Worm (Caenorhabditis elegans): ENCODE results near the gene nhr-103.

ce11 chrV:2264925-2265324, 39.7 kb downstream of the nhr-103 start:
- TF ChIP-seq egl-27 (tag; optimal IDR thresholded peaks at IDR 0.05) (no peak), jun-1 (tag; optimal IDR thresholded peaks at IDR 0.05) (no peak), mab-9 (GFP tag; IDR thresholded peaks at IDR 0.05) (no peak), unc-130 (tag; optimal IDR thresholded peaks at IDR 0.05) (no peak), nhr-12 (tag; optimal IDR thresholded peaks at IDR 0.05) (no peak), aha-1 (tag; optimal IDR thresholded peaks at IDR 0.05) (no peak), aly-2 (tag; optimal IDR thresholded peaks at IDR 0.05) (no peak), snpc-4 (tag; optimal IDR thresholded peaks at IDR 0.05) (no peak), nhr-84 (tag; optimal IDR thresholded peaks at IDR 0.05) (no peak), pqm-1 (tag; optimal IDR thresholded peaks at IDR 0.05) (no peak), skn-1 (tag; optimal IDR thresholded peaks at IDR 0.05) (no peak), lsy-2 (tag; optimal IDR thresholded peaks at IDR 0.05) (no peak), ztf-4 (tag; optimal IDR thresholded peaks at IDR 0.05) (no peak)
